Worm (Caenorhabditis elegans) whole organism, L4 larva: Measurements from ENCODE around the gene Y45G5AM.6.

Experiments used
- D1046.2 ChIP-seq: fragments of 200-800 bp; sonication (Bioruptor generic); IDR thresholded peaks from 2 replicates; pipeline ENCODE4 v1.3.6; 2022; ENCODE audit warnings: missing genetic modification characterization, missing compliant biosample characterization
- R02D3.7 ChIP-seq: fragments of 150-350 bp; sonication (generic microtip); optimal IDR thresholded peaks from 3 replicates; lab custom pipeline; 2014; ENCODE audit warnings: missing biosample characterization, missing genetic modification characterization
- T26A8.4 ChIP-seq: fragments of 200-800 bp; sonication (Bioruptor generic); IDR thresholded peaks from 2 replicates; pipeline ENCODE4 v1.3.6; 2022; ENCODE audit warnings: missing genetic modification characterization, missing compliant biosample characterization
- Y105C5A.15 ChIP-seq: fragments of 200-800 bp; sonication (Bioruptor generic); IDR thresholded peaks from 2 replicates; pipeline ENCODE4 v1.3.6; 2022; ENCODE audit warnings: missing genetic modification characterization, missing compliant biosample characterization
- Y48G9A.11 ChIP-seq: fragments of 200-800 bp; sonication (Bioruptor generic); IDR thresholded peaks from 2 replicates; pipeline ENCODE4 v1.3.6; 2022; ENCODE audit warnings: missing genetic modification reagents, missing genetic modification characterization, missing compliant biosample characterization
- Y75B8A.6 ChIP-seq: fragments of 200-800 bp; sonication (Bioruptor generic); IDR thresholded peaks from 2 replicates; pipeline ENCODE4 v1.3.6; 2022; ENCODE audit warnings: missing genetic modification reagents, missing genetic modification characterization, missing compliant biosample characterization
- ZK337.2 ChIP-seq: fragments of 200-800 bp; sonication (Bioruptor generic); IDR thresholded peaks from 2 replicates; pipeline ENCODE4 v1.3.6; 2022; ENCODE audit warnings: missing genetic modification reagents, missing genetic modification characterization, missing compliant biosample characterization
- aha-1 ChIP-seq: fragments of 150-350 bp; peaks from one replicate; lab custom pipeline; 2014; ENCODE audit warnings: missing biosample characterization, missing genetic modification characterization
- ceh-20 ChIP-seq: fragments of 200-800 bp; sonication (Bioruptor generic); IDR thresholded peaks from 2 replicates; pipeline ENCODE4 v1.3.6; 2022; ENCODE audit warnings: missing genetic modification reagents, missing genetic modification characterization, missing compliant biosample characterization
- ceh-44 ChIP-seq: fragments of 200-800 bp; sonication (Bioruptor generic); IDR thresholded peaks from 2 replicates; pipeline ENCODE4 v1.3.6; 2022; ENCODE audit warnings: missing genetic modification reagents, missing genetic modification characterization, missing compliant biosample characterization
- ceh-82 ChIP-seq: sonication (generic microtip); optimal IDR thresholded peaks from 2 replicates; lab custom pipeline; 2017; ENCODE audit warnings: missing biosample characterization, missing genetic modification characterization
- cey-2 ChIP-seq: sonication (generic microtip); optimal IDR thresholded peaks from 3 replicates; lab custom pipeline; 2017; ENCODE audit warnings: missing genetic modification characterization, mild to moderate bottlenecking, missing compliant biosample characterization, antibody characterized with exemption, borderline replicate concordance; ENCODE audit not compliant: insufficient read depth
- dmd-8 ChIP-seq: fragments of 200-800 bp; sonication (Bioruptor generic); IDR thresholded peaks from 2 replicates; pipeline ENCODE4 v1.3.6; 2022; ENCODE audit warnings: missing genetic modification characterization, missing compliant biosample characterization
- dmd-9 ChIP-seq: fragments of 200-800 bp; sonication (Bioruptor generic); IDR thresholded peaks from 2 replicates; pipeline ENCODE4 v1.3.6; 2022; ENCODE audit warnings: missing genetic modification reagents, missing genetic modification characterization, missing compliant biosample characterization
- duxl-1 ChIP-seq: sonication (generic microtip); optimal IDR thresholded peaks from 2 replicates; lab custom pipeline; 2016; ENCODE audit warnings: mild to moderate bottlenecking, missing genetic modification characterization, moderate library complexity, missing compliant biosample characterization; ENCODE audit not compliant: poor library complexity
- dve-1 ChIP-seq: sonication (generic microtip); optimal IDR thresholded peaks from 2 replicates; lab custom pipeline; 2017; ENCODE audit warnings: antibody characterized with exemption, mild to moderate bottlenecking, missing genetic modification characterization, missing compliant biosample characterization; ENCODE audit not compliant: insufficient read depth
- egl-43 ChIP-seq: fragments of 200-800 bp; sonication (Bioruptor generic); IDR thresholded peaks from 2 replicates; pipeline ENCODE4 v1.3.6; 2022; ENCODE audit warnings: missing genetic modification reagents, missing genetic modification characterization, missing compliant biosample characterization
- fos-1 ChIP-seq: fragments of 150-350 bp; optimal IDR thresholded peaks from 2 replicates; lab custom pipeline; 2014; ENCODE audit warnings: missing biosample characterization, missing genetic modification characterization
- hlh-30 ChIP-seq: sonication (generic microtip); optimal IDR thresholded peaks from 2 replicates; lab custom pipeline; 2017; ENCODE audit warnings: antibody characterized with exemption, mild to moderate bottlenecking, missing genetic modification characterization, missing compliant biosample characterization; ENCODE audit not compliant: insufficient read depth
- lin-1 ChIP-seq: fragments of 200-800 bp; sonication (Bioruptor generic); IDR thresholded peaks from 2 replicates; pipeline ENCODE4 v1.3.6; 2022; ENCODE audit warnings: missing genetic modification reagents, missing genetic modification characterization, missing compliant biosample characterization
- lin-13 ChIP-seq: fragments of 150-350 bp; optimal IDR thresholded peaks from 2 replicates; lab custom pipeline; 2014; ENCODE audit warnings: missing biosample characterization, missing genetic modification reagents, missing genetic modification characterization
- lin-39 ChIP-seq: fragments of 150-350 bp; optimal IDR thresholded peaks from 2 replicates; lab custom pipeline; 2014; ENCODE audit warnings: missing biosample characterization, missing genetic modification reagents, missing genetic modification characterization
- lsy-2 ChIP-seq, 2 experiments: fragments of 150-350 bp in 1 of 2; sonication (generic microtip) in 1 of 2; optimal IDR thresholded peaks; 2 replicates each; lab custom pipeline; 2014 to 2017; ENCODE audit warnings: missing biosample characterization in 2 of 2, missing genetic modification characterization in 2 of 2
- madf-5 ChIP-seq, 2 experiments: fragments of 200-800 bp; sonication (Bioruptor generic); IDR thresholded peaks; 2 replicates each; pipeline ENCODE4 v1.3.6; 2022; ENCODE audit warnings: missing compliant biosample characterization in 2 of 2, missing genetic modification characterization in 2 of 2
- mdl-1 ChIP-seq, 2 experiments: fragments of 150-350 bp in 1 of 2; sonication (generic microtip) in 1 of 2; optimal IDR thresholded peaks; 2 replicates each; lab custom pipeline; 2014 to 2017; ENCODE audit warnings: missing biosample characterization in 2 of 2, missing genetic modification characterization in 2 of 2
- mdt-29 ChIP-seq: fragments of 200-800 bp; sonication (Bioruptor generic); IDR thresholded peaks from 2 replicates; pipeline ENCODE4 v1.3.6; 2022; ENCODE audit warnings: missing genetic modification reagents, missing genetic modification characterization, missing compliant biosample characterization
- mxl-3 ChIP-seq: fragments of 200-800 bp; sonication (Bioruptor generic); optimal IDR thresholded peaks from 2 replicates; lab custom pipeline; 2018; ENCODE audit warnings: mild to moderate bottlenecking, missing genetic modification characterization, missing compliant biosample characterization
- nhr-10 ChIP-seq: fragments of 150-350 bp; optimal IDR thresholded peaks from 2 replicates; lab custom pipeline; 2014; ENCODE audit warnings: missing biosample characterization, missing genetic modification characterization
- nhr-102 ChIP-seq: sonication (generic microtip); optimal IDR thresholded peaks from 2 replicates; lab custom pipeline; 2016; ENCODE audit warnings: mild to moderate bottlenecking, missing genetic modification characterization, moderate library complexity, missing compliant biosample characterization
- nhr-11 ChIP-seq: fragments of 150-350 bp; optimal IDR thresholded peaks from 2 replicates; lab custom pipeline; 2014; ENCODE audit warnings: missing biosample characterization, missing genetic modification characterization
- nhr-25 ChIP-seq: sonication (generic microtip); optimal IDR thresholded peaks from 2 replicates; lab custom pipeline; 2017; ENCODE audit warnings: missing genetic modification characterization, mild to moderate bottlenecking, missing compliant biosample characterization, antibody characterized with exemption, moderate library complexity, borderline replicate concordance; ENCODE audit not compliant: insufficient read depth
- nhr-28 ChIP-seq: fragments of 150-350 bp; optimal IDR thresholded peaks from 2 replicates; lab custom pipeline; 2014; ENCODE audit warnings: missing biosample characterization, missing genetic modification characterization
- nhr-6 ChIP-seq: fragments of 150-350 bp; optimal IDR thresholded peaks from 2 replicates; lab custom pipeline; 2014; ENCODE audit warnings: missing biosample characterization, missing genetic modification characterization
- nhr-77 ChIP-seq: fragments of 150-350 bp; optimal IDR thresholded peaks from 2 replicates; lab custom pipeline; 2014; ENCODE audit warnings: missing biosample characterization, missing genetic modification characterization
- pha-4 ChIP-seq, 2 experiments: fragments of 150-350 bp in 1 of 2; fragments of 200-800 bp in 1 of 2; sonication (Bioruptor generic) in 1 of 2; IDR thresholded peaks in 1 of 2; optimal IDR thresholded peaks in 1 of 2; 2 replicates each; pipeline versions ENCODE4 v1.3.6 to Lab custom; 2014 to 2022; ENCODE audit warnings: missing genetic modification characterization in 2 of 2, missing genetic modification reagents in 2 of 2, missing biosample characterization in 1 of 2, missing compliant biosample characterization in 1 of 2
- php-3 ChIP-seq: fragments of 200-800 bp; sonication (Bioruptor generic); IDR thresholded peaks from 2 replicates; pipeline ENCODE4 v1.3.6; 2022; ENCODE audit warnings: missing genetic modification reagents, missing genetic modification characterization, missing compliant biosample characterization
- pqm-1 ChIP-seq: sonication (generic microtip); optimal IDR thresholded peaks from 2 replicates; lab custom pipeline; 2017; ENCODE audit warnings: missing biosample characterization, missing genetic modification characterization
- saeg-2 ChIP-seq: fragments of 200-800 bp; sonication (Bioruptor generic); IDR thresholded peaks from 2 replicates; pipeline ENCODE4 v1.3.6; 2022; ENCODE audit warnings: missing genetic modification reagents, missing genetic modification characterization, missing compliant biosample characterization
- skn-1 ChIP-seq: fragments of 150-350 bp; optimal IDR thresholded peaks from 2 replicates; lab custom pipeline; 2014; ENCODE audit warnings: missing biosample characterization, missing genetic modification characterization
- spr-1 ChIP-seq: sonication (generic microtip); optimal IDR thresholded peaks from 2 replicates; lab custom pipeline; 2016; ENCODE audit warnings: mild to moderate bottlenecking, missing genetic modification characterization, missing compliant biosample characterization
- tra-1 ChIP-seq: fragments of 200-800 bp; sonication (Bioruptor generic); IDR thresholded peaks from 2 replicates; pipeline ENCODE4 v1.3.6; 2022; ENCODE audit warnings: missing genetic modification reagents, missing genetic modification characterization, missing compliant biosample characterization
- unc-130 ChIP-seq: sonication (generic microtip); optimal IDR thresholded peaks from 2 replicates; lab custom pipeline; 2016; ENCODE audit warnings: missing genetic modification reagents, missing genetic modification characterization, missing compliant biosample characterization
- unc-62 ChIP-seq, 3 experiments: fragments of 150-350 bp in 1 of 3; sonication (generic microtip); optimal IDR thresholded peaks in 2 of 3; peaks in 1 of 3; 1 replicate in 1 of 3; 2 replicates in 2 of 3; lab custom pipeline; 2014 to 2017; ENCODE audit warnings: missing biosample characterization in 3 of 3, missing genetic modification characterization in 3 of 3, missing genetic modification reagents in 3 of 3, missing genotype in 1 of 3
- vab-7 ChIP-seq: fragments of 200-800 bp; sonication (Bioruptor generic); IDR thresholded peaks from 2 replicates; pipeline ENCODE4 v1.3.6; 2022; ENCODE audit warnings: missing genetic modification reagents, missing genetic modification characterization, missing compliant biosample characterization
- zfp-3 ChIP-seq: fragments of 200-800 bp; sonication (Bioruptor generic); conservative IDR thresholded peaks from 2 replicates; pipeline ENCODE4 v1.3.6; 2022; ENCODE audit warnings: missing genetic modification reagents, missing genetic modification characterization, missing compliant biosample characterization
- zip-11 ChIP-seq: fragments of 200-800 bp; sonication (Bioruptor generic); IDR thresholded peaks from 2 replicates; pipeline ENCODE4 v1.3.6; 2022; ENCODE audit warnings: missing genetic modification characterization, missing compliant biosample characterization
- zip-2 ChIP-seq: fragments of 150-350 bp; optimal IDR thresholded peaks from 2 replicates; lab custom pipeline; 2014; ENCODE audit warnings: missing biosample characterization, missing genetic modification characterization
- ztf-11 ChIP-seq: fragments of 150-350 bp; optimal IDR thresholded peaks from 2 replicates; lab custom pipeline; 2014; ENCODE audit warnings: missing biosample characterization, missing genetic modification characterization
- ztf-7 ChIP-seq: fragments of 150-350 bp; optimal IDR thresholded peaks from 2 replicates; lab custom pipeline; 2014; ENCODE audit warnings: missing biosample characterization, missing genetic modification characterization

Gene Y45G5AM.6

DNA sequence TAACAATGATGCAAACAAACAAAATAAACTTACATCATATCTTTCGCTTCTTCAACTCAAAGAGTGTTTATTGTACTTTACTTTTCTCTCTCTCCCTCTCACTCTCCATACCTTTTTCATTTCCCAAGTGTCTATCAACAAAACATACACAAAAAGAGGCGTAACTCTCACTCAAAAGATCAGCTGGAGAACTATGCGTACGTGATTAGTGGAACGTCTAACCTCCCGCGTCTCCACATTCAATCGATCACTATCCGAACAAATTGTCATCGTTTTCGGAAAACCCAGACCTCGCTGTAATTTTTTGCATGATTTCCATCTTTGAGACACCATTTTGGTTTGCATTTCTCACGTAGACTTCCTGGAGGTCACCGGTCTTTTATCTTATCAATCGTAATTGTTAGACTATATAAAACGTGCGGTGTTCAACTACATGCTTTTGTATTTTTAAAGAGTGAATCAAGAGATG is 20.6 kb downstream of the Y45G5AM.6 start, which contains the start of gene nhr-57:
Gene nhr-57 (plus strand): TSS at position 419 of the 469 bp plus-strand sequence.
- TF ChIP-seq nhr-25 (tag; lab: Kevin White, UChicago) (peak; percentile 62), Y105C5A.15 (GFP tag; lab: Robert Waterston, UW) (no peak), fos-1 (tag; lab: Kevin White, UChicago) (no peak), mdt-29 (GFP tag; lab: Robert Waterston, UW) (peak; percentile 64; the same call in 1 of the 2 replicates), nhr-10 (tag; lab: Kevin White, UChicago) (peak; percentile 16), cey-2 (tag; lab: Kevin White, UChicago) (peak; percentile 53), lin-1 (GFP tag; lab: Robert Waterston, UW) (peak; percentile 49), hlh-30 (tag; lab: Kevin White, UChicago) (peak; percentile 70), skn-1 (no peak), mxl-3 (GFP tag; lab: Kevin White, UChicago) (peak; percentile 63), pha-4 (GFP tag; IDR thresholded peaks at IDR 0.05; lab: Robert Waterston, UW) (peak; percentile 70; the same call in 1 of the 2 replicates), pha-4 (tag; optimal IDR thresholded peaks at IDR 0.05; lab: Kevin White, UChicago) (peak; percentile 71), aha-1 (tag; lab: Kevin White, UChicago) (peak; percentile 100), unc-130 (GFP tag; lab: Kevin White, UChicago) (no peak), nhr-28 (peak; percentile 94), D1046.2 (GFP tag; lab: Robert Waterston, UW) (no peak), lin-13 (GFP tag; lab: Kevin White, UChicago) (no peak), pqm-1 (tag; lab: Kevin White, UChicago) (peak; percentile 35), dmd-8 (GFP tag; lab: Robert Waterston, UW) (0 out of 2 replicates have a peak, but pooled peaks have one; percentile 14), ztf-7 (tag; lab: Kevin White, UChicago) (peak; percentile 11), spr-1 (tag; lab: Kevin White, UChicago) (no peak), lsy-2 (tag; optimal IDR thresholded peaks at IDR 0.05; lab: Kevin White, UChicago) (no peak), php-3 (0 out of 2 replicates have a peak, but pooled peaks have one; percentile 21), madf-5 (GFP tag; IDR thresholded peaks at IDR 0.05; lab: Robert Waterston, UW) (no peak), duxl-1 (tag; lab: Kevin White, UChicago) (no peak), R02D3.7 (tag; lab: Kevin White, UChicago) (no peak), zip-2 (no peak), vab-7 (GFP tag; lab: Robert Waterston, UW) (no peak), egl-43 (no peak), ceh-82 (tag; lab: Kevin White, UChicago) (no peak), nhr-102 (tag; lab: Kevin White, UChicago) (peak; percentile 65), ZK337.2 (GFP tag; lab: Robert Waterston, UW) (no peak), ceh-20 (GFP tag; lab: Robert Waterston, UW) (peak; percentile 51; the same call in 1 of the 2 replicates), dve-1 (peak; percentile 85), Y48G9A.11 (GFP tag; lab: Robert Waterston, UW) (no peak), zfp-3 (GFP tag; lab: Robert Waterston, UW) (no peak), dmd-9 (no peak), mdl-1 (tag; optimal IDR thresholded peaks at IDR 0.05; lab: Kevin White, UChicago) (peak; percentile 24 to 77), nhr-6 (tag; lab: Kevin White, UChicago) (no peak), T26A8.4 (GFP tag; lab: Robert Waterston, UW) (no peak), Y75B8A.6 (GFP tag; lab: Robert Waterston, UW) (no peak), zip-11 (GFP tag; lab: Robert Waterston, UW) (no peak), saeg-2 (GFP tag; lab: Robert Waterston, UW) (0 out of 2 replicates have a peak, but pooled peaks have one; percentile 54), lin-39 (tag; lab: Kevin White, UChicago) (no peak), nhr-77 (peak; percentile 4), unc-62 (GFP tag; optimal IDR thresholded peaks at IDR 0.05 in 1 of 2; lab: Kevin White, UChicago) (peak in 1 of 2 experiments; percentile 84), unc-62 (tag; optimal IDR thresholded peaks at IDR 0.05; lab: Kevin White, UChicago) (no peak), ztf-11 (tag; lab: Kevin White, UChicago) (no peak), nhr-11 (tag; lab: Kevin White, UChicago) (peak; percentile 31), tra-1 (0 out of 2 replicates have a peak, but pooled peaks have one; percentile 53), ceh-44 (GFP tag; lab: Robert Waterston, UW) (no peak)
